Worm (Caenorhabditis elegans) whole organism, young adult: Measurements from ENCODE around the gene hipr-1.

Experiments used
- T26A5.8 ChIP-seq: sonication (generic microtip); optimal IDR thresholded peaks from 2 replicates; lab custom pipeline; 2016; ENCODE audit warnings: missing genetic modification characterization, missing compliant biosample characterization
- ama-1 ChIP-seq, 3 experiments: fragments of 150-350 bp in 1 of 3; sonication (generic microtip) in 2 of 3; optimal IDR thresholded peaks; 2 replicates each; lab custom pipeline; 2014 to 2018; ENCODE audit warnings: missing biosample characterization in 2 of 3, missing genetic modification characterization in 2 of 3, missing genetic modification reagents in 2 of 3
- cebp-2 ChIP-seq: fragments of 200-800 bp; sonication (Bioruptor generic); IDR thresholded peaks from 2 replicates; pipeline ENCODE4 v1.3.6; 2022; ENCODE audit warnings: missing genetic modification characterization, missing compliant biosample characterization
- dpl-1 ChIP-seq: fragments of 150-350 bp; optimal IDR thresholded peaks from 2 replicates; lab custom pipeline; 2014; ENCODE audit warnings: missing biosample characterization, missing genetic modification reagents, missing genetic modification characterization
- mxl-1 ChIP-seq: sonication (generic microtip); optimal IDR thresholded peaks from 2 replicates; lab custom pipeline; 2016; ENCODE audit warnings: missing genetic modification characterization, missing compliant biosample characterization
- snpc-1.3 ChIP-seq: sonication (generic microtip); optimal IDR thresholded peaks from 2 replicates; lab custom pipeline; 2017; ENCODE audit warnings: missing genetic modification characterization, mild to moderate bottlenecking, missing compliant biosample characterization, antibody characterized with exemption, moderate library complexity, missing genotype, missing genetic modification reagents; ENCODE audit not compliant: insufficient read depth
- unc-130 ChIP-seq: sonication (generic microtip); optimal IDR thresholded peaks from 2 replicates; lab custom pipeline; 2016; ENCODE audit warnings: missing genetic modification reagents, missing genetic modification characterization, missing compliant biosample characterization

DNA sequence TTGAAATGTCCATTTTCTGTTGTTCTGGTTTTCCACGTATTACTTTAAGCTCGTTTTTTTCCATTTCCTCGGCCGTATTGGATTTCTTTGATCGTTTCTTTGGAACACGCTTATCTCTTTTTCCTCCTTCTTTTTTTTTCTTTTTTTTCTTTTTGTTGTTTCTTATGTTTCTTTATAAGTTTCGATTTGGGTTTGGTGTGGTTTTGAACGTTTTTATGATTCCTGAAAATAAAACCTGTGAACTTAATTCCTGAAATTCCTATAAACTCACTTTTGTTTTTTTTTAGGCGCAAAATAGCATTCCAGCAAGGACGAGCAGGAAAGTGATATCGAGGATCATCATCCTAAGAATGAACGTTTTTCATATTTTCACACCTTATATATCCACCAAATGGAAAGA is 51.2 kb downstream of the hipr-1 start, which contains the start of gene K02D10.2:
- TF ChIP-seq ama-1 (optimal IDR thresholded peaks at IDR 0.05; lab: Kevin White, UChicago) (no peak), ama-1 (GFP tag; optimal IDR thresholded peaks at IDR 0.05; lab: Kevin White, UChicago) (no peak), snpc-1.3 (no peak), unc-130 (GFP tag; lab: Kevin White, UChicago) (no peak), cebp-2 (GFP tag; lab: Robert Waterston, UW) (no peak), T26A5.8 (tag; lab: Kevin White, UChicago) (no peak), mxl-1 (no peak), dpl-1 (GFP tag; lab: Kevin White, UChicago) (no peak)
